Fruit fly (Drosophila melanogaster): ENCODE measurements around the gene grk.

Gene grk

dm6 chr2L:8477971-8478370 lies 44.6 kb upstream of the grk start (continued):
- TF ChIP-seq CG5180 (GFP tag; optimal IDR thresholded peaks at IDR 0.05) (no peak), Poxn (GFP tag; IDR thresholded peaks at IDR 0.05) (no peak), CG43689 (GFP tag; IDR thresholded peaks at IDR 0.05) (no peak), sisA (GFP tag; IDR thresholded peaks at IDR 0.05) (no peak), CG3407 (GFP tag; optimal IDR thresholded peaks at IDR 0.05) (no peak), rib (GFP tag; IDR thresholded peaks at IDR 0.05) (no peak), Dfd (GFP tag; optimal IDR thresholded peaks at IDR 0.05) (peak in 1 of 2 experiments; percentile 98), CG15269 (tag; optimal IDR thresholded peaks at IDR 0.05) (no peak), CG17328 (GFP tag; IDR thresholded peaks at IDR 0.05) (no peak), Lpt (GFP tag; optimal IDR thresholded peaks at IDR 0.05) (no peak), CG7271 (tag; optimal IDR thresholded peaks at IDR 0.05) (no peak), CG10543 (GFP tag; optimal IDR thresholded peaks at IDR 0.05) (no peak), sna (GFP tag; IDR thresholded peaks at IDR 0.05; ENCODE audit: partially characterized antibody) (no peak), vvl (GFP tag; IDR thresholded peaks at IDR 0.05) (no peak), eyg (GFP tag; optimal IDR thresholded peaks at IDR 0.05) (no peak), phol (tag; optimal IDR thresholded peaks at IDR 0.05) (peak; percentile 51), CG6683 (GFP tag; optimal IDR thresholded peaks at IDR 0.05) (no peak), ems (GFP tag; optimal IDR thresholded peaks at IDR 0.05) (no peak), salm (tag; optimal IDR thresholded peaks at IDR 0.05) (no peak), CG31365 (tag; optimal IDR thresholded peaks at IDR 0.05) (peak; percentile 100), CG10959 (GFP tag; IDR thresholded peaks at IDR 0.05) (no peak), wor (GFP tag; IDR thresholded peaks at IDR 0.05) (no peak), CG4424 (GFP tag; optimal IDR thresholded peaks at IDR 0.05) (no peak), pfk (GFP tag; optimal IDR thresholded peaks at IDR 0.05) (no peak), odd (GFP tag; optimal IDR thresholded peaks at IDR 0.05) (no peak), ranshi (GFP tag; IDR thresholded peaks at IDR 0.05) (no peak), bowl (GFP tag; IDR thresholded peaks at IDR 0.05) (no peak), bab2 (GFP tag; optimal IDR thresholded peaks at IDR 0.05) (no peak), Atf6 (GFP tag; IDR thresholded peaks at IDR 0.05) (no peak), slbo (GFP tag; IDR thresholded peaks at IDR 0.05) (0 out of 2 replicates have a peak, but pooled peaks have one; percentile 17), mirr (GFP tag; optimal IDR thresholded peaks at IDR 0.05) (no peak), CG17385 (GFP tag; optimal IDR thresholded peaks at IDR 0.05) (no peak), CG13296 (GFP tag; optimal IDR thresholded peaks at IDR 0.05) (no peak), CG13624 (GFP tag; optimal IDR thresholded peaks at IDR 0.05) (peak; percentile 5), lilli (GFP tag; optimal IDR thresholded peaks at IDR 0.05) (no peak), CG13894 (tag; optimal IDR thresholded peaks at IDR 0.05) (no peak), CG31388 (GFP tag; optimal IDR thresholded peaks at IDR 0.05) (no peak), da (GFP tag; optimal IDR thresholded peaks at IDR 0.05) (no peak), CG6272 (GFP tag; IDR thresholded peaks at IDR 0.05) (0 out of 2 replicates have a peak, but pooled peaks have one; percentile 12), slou (GFP tag; optimal IDR thresholded peaks at IDR 0.05) (no peak), CTCF (GFP tag; optimal IDR thresholded peaks at IDR 0.05) (peak; percentile 59), CG7372 (GFP tag; IDR thresholded peaks at IDR 0.05) (no peak), Nf-YA (GFP tag; IDR thresholded peaks at IDR 0.05) (no peak), Dp (GFP tag; optimal IDR thresholded peaks at IDR 0.05) (peak; percentile 90), CG18262 (tag; optimal IDR thresholded peaks at IDR 0.05) (no peak), NfI (GFP tag; optimal IDR thresholded peaks at IDR 0.05) (no peak), gcm (GFP tag; optimal IDR thresholded peaks at IDR 0.05) (no peak), chif (GFP tag; optimal IDR thresholded peaks at IDR 0.05) (no peak), HLH54F (GFP tag; optimal IDR thresholded peaks at IDR 0.05) (peak; percentile 1), dimm (GFP tag; IDR thresholded peaks at IDR 0.05) (no peak), gcm2 (GFP tag; optimal IDR thresholded peaks at IDR 0.05) (no peak), CG17568 (GFP tag; optimal IDR thresholded peaks at IDR 0.05) (no peak), ap (GFP tag; IDR thresholded peaks at IDR 0.05) (no peak)

Data from whole organism, embryonic.